Worm (Caenorhabditis elegans) whole organism, L2 larva: ENCODE results near the gene F07B10.4.

Experiments used
- alr-1 ChIP-seq: fragments of 150-350 bp; optimal IDR thresholded peaks from 2 replicates; lab custom pipeline; 2014; ENCODE audit warnings: missing biosample characterization, missing genetic modification characterization
- ama-1 ChIP-seq: fragments of 150-350 bp; optimal IDR thresholded peaks from 2 replicates; lab custom pipeline; 2018; ENCODE audit warnings: inconsistent platforms
- lin-11 ChIP-seq: fragments of 150-350 bp; sonication (generic microtip); optimal IDR thresholded peaks from 2 replicates; lab custom pipeline; 2014; ENCODE audit warnings: missing biosample characterization, missing genetic modification characterization, inconsistent platforms, mixed read lengths
- lin-39 ChIP-seq: fragments of 150-350 bp; optimal IDR thresholded peaks from 2 replicates; lab custom pipeline; 2014; ENCODE audit warnings: missing biosample characterization, missing genetic modification reagents, missing genetic modification characterization
- lsy-2 ChIP-seq, 2 experiments: fragments of 150-350 bp in 1 of 2; sonication (generic microtip) in 1 of 2; optimal IDR thresholded peaks; 2 replicates each; lab custom pipeline; 2014 to 2017; ENCODE audit warnings: missing biosample characterization in 2 of 2, missing genetic modification characterization in 2 of 2
- mab-5 ChIP-seq: fragments of 150-350 bp; optimal IDR thresholded peaks from 2 replicates; lab custom pipeline; 2014; ENCODE audit warnings: missing biosample characterization, missing genetic modification characterization
- nhr-10 ChIP-seq: sonication (generic microtip); optimal IDR thresholded peaks from 2 replicates; lab custom pipeline; 2017; ENCODE audit warnings: missing biosample characterization, missing genetic modification characterization
- nhr-11 ChIP-seq: fragments of 150-350 bp; optimal IDR thresholded peaks from 2 replicates; lab custom pipeline; 2014; ENCODE audit warnings: missing biosample characterization, missing genetic modification characterization
- unc-39 ChIP-seq: fragments of 150-350 bp; optimal IDR thresholded peaks from 2 replicates; lab custom pipeline; 2014; ENCODE audit warnings: missing biosample characterization, missing genetic modification characterization
- unc-62 ChIP-seq: fragments of 150-350 bp; optimal IDR thresholded peaks from 2 replicates; lab custom pipeline; 2014; ENCODE audit warnings: missing biosample characterization, missing genetic modification reagents, missing genetic modification characterization

DNA sequence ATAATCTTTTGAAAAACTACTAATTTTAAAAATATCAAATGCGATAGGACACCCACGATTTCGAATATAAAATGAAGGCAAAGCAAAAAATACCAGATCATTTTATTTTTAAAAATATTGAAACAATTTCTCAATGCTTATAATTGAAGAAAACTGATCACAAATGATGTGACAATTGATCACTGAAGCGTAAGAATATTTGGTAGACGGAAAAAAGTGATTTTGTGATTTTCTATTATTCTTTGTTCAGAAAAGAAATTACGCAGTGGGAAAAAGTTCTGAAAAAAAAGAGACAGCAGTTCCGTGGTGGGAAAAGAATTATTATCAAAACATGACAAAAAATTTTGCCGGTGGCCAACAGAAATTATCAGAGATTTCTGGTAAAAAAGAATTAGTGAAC lies 35.7 kb upstream of the F07B10.4 start, which contains the start of gene T03F7.5:
- no peak for TF ChIP-seq alr-1 (tag; lab: Kevin White, UChicago)
- TF ChIP-seq ama-1 (lab: Kevin White, UChicago): no peak
- no peak for TF ChIP-seq lin-11 (tag; lab: Kevin White, UChicago)
- no peak for TF ChIP-seq nhr-11 (tag; lab: Kevin White, UChicago)
- no peak for TF ChIP-seq lin-39 (tag; lab: Kevin White, UChicago)
- TF ChIP-seq unc-62 (GFP tag; lab: Kevin White, UChicago): no peak
- TF ChIP-seq unc-39 (tag; lab: Kevin White, UChicago): no peak
- no peak for TF ChIP-seq lsy-2 (tag; optimal IDR thresholded peaks at IDR 0.05; lab: Kevin White, UChicago)
- TF ChIP-seq mab-5 (tag; lab: Kevin White, UChicago): no peak
- TF ChIP-seq nhr-10: no peak
